Worm (Caenorhabditis elegans): ENCODE measurements around the gene K08B12.1.

DNA sequence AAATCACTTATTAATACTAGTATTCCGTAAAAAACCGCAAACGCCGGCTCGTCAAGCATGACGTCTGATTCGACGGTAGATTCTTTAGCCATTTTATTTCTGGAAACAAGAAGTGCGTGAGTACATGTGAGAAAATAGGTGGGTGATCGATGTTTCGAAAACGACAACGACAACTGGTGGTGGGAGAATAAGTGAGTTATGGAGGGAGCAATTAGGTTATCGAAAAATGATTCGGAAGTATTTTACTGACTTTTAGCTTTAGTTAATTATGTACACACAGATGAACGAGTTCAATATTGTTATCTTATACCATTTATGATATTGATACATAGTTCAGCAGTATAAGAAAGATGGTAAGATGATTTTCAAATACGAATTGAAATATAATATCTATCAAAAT is 27.2 kb downstream of the K08B12.1 start, which contains the start of gene srn-1:
- TF ChIP-seq him-1 (tag; optimal IDR thresholded peaks at IDR 0.05) (no peak), W03F9.2 (tag; optimal IDR thresholded peaks at IDR 0.05) (no peak)

Data from whole organism, L4/young adult.